Worm (Caenorhabditis elegans) whole organism, L4 larva: ENCODE data around the gene sdz-23.

ENCODE experiments used
- F49E8.2 ChIP-seq: sonication (generic microtip); optimal IDR thresholded peaks from 2 replicates; lab custom pipeline; 2016; ENCODE audit warnings: missing compliant biosample characterization, mild to moderate bottlenecking, missing genetic modification characterization, borderline replicate concordance
- Y105C5A.15 ChIP-seq: fragments of 200-800 bp; sonication (Bioruptor generic); IDR thresholded peaks from 2 replicates; pipeline ENCODE4 v1.3.6; 2022; ENCODE audit warnings: missing genetic modification characterization, missing compliant biosample characterization
- aha-1 ChIP-seq: fragments of 150-350 bp; peaks from one replicate; lab custom pipeline; 2014; ENCODE audit warnings: missing biosample characterization, missing genetic modification characterization
- aly-2 ChIP-seq: sonication (generic microtip); optimal IDR thresholded peaks from 2 replicates; lab custom pipeline; 2018; ENCODE audit warnings: missing biosample characterization, missing genetic modification characterization
- ceh-82 ChIP-seq: sonication (generic microtip); optimal IDR thresholded peaks from 2 replicates; lab custom pipeline; 2017; ENCODE audit warnings: missing biosample characterization, missing genetic modification characterization
- dpl-1 ChIP-seq: fragments of 150-350 bp; optimal IDR thresholded peaks from 2 replicates; lab custom pipeline; 2014; ENCODE audit warnings: missing biosample characterization, missing genetic modification reagents, missing genetic modification characterization
- php-3 ChIP-seq: fragments of 200-800 bp; sonication (Bioruptor generic); IDR thresholded peaks from 2 replicates; pipeline ENCODE4 v1.3.6; 2022; ENCODE audit warnings: missing genetic modification reagents, missing genetic modification characterization, missing compliant biosample characterization
- skn-1 ChIP-seq: fragments of 150-350 bp; optimal IDR thresholded peaks from 2 replicates; lab custom pipeline; 2014; ENCODE audit warnings: missing biosample characterization, missing genetic modification characterization

DNA sequence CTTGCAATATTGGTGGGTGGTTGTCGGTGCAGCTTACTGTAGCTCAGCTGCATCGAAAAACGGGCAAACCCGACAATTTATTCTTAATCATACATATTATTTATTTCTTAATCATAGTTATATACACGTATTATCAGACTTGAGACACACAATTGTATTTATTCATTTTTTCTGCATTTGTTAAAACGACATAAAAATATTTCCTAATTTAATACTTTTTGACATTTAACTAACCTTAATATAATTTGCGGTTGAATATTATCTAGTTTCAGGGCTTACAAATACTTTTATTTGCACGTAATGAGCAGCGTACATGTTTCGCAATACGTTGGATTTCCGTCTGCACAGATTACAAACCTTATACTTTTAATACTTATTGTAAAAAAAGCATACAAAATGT, 41.0 kb upstream of the sdz-23 start, which contains the start of gene str-138:
- no peak for TF ChIP-seq Y105C5A.15 (GFP tag; lab: Robert Waterston, UW)
- TF ChIP-seq F49E8.2 = no peak
- TF ChIP-seq skn-1 (tag; lab: Kevin White, UChicago) = no peak
- no peak for TF ChIP-seq aha-1
- TF ChIP-seq ceh-82 (tag; lab: Kevin White, UChicago) = no peak
- TF ChIP-seq php-3 (GFP tag; lab: Robert Waterston, UW) = no peak
- TF ChIP-seq dpl-1 = no peak
- TF ChIP-seq aly-2 = no peak
